Worm (Caenorhabditis elegans) whole organism, mixed stage, embryonic: ENCODE results near the gene T14G12.11.

Experiments used
- M03D4.4 ChIP-seq: sonication (generic microtip); optimal IDR thresholded peaks from 2 replicates; lab custom pipeline; 2017; ENCODE audit warnings: mild to moderate bottlenecking, missing genetic modification characterization, missing compliant biosample characterization
- bed-3 ChIP-seq: fragments of 200-800 bp; sonication (Bioruptor generic); optimal IDR thresholded peaks from 3 replicates; lab custom pipeline; 2018; ENCODE audit warnings: mild to moderate bottlenecking, missing genetic modification characterization, moderate library complexity, missing compliant biosample characterization
- blmp-1 ChIP-seq: fragments of 150-350 bp; optimal IDR thresholded peaks from 2 replicates; lab custom pipeline; 2014; ENCODE audit warnings: missing biosample characterization, missing genetic modification characterization
- ceh-43 ChIP-seq: fragments of 200-800 bp; sonication (Bioruptor generic); optimal IDR thresholded peaks from 2 replicates; lab custom pipeline; 2018; ENCODE audit warnings: mild to moderate bottlenecking, missing genetic modification characterization, moderate library complexity, missing compliant biosample characterization
- ceh-83 ChIP-seq: fragments of 200-800 bp; sonication (Bioruptor generic); optimal IDR thresholded peaks from 2 replicates; lab custom pipeline; 2018; ENCODE audit warnings: mild to moderate bottlenecking, missing genetic modification characterization, missing compliant biosample characterization
- ces-1 ChIP-seq: fragments of 150-350 bp; optimal IDR thresholded peaks from 2 replicates; lab custom pipeline; 2014; ENCODE audit warnings: missing biosample characterization, missing genetic modification reagents, missing genetic modification characterization
- cnd-1 ChIP-seq: fragments of 200-800 bp; sonication (Bioruptor generic); optimal IDR thresholded peaks from 2 replicates; lab custom pipeline; 2018; ENCODE audit warnings: mild to moderate bottlenecking, missing genetic modification characterization, missing compliant biosample characterization
- drap-1 ChIP-seq: fragments of 200-800 bp; sonication (Bioruptor generic); optimal IDR thresholded peaks from 3 replicates; lab custom pipeline; 2018; ENCODE audit warnings: mild to moderate bottlenecking, missing genetic modification characterization, missing compliant biosample characterization
- elt-1 ChIP-seq: sonication (generic microtip); optimal IDR thresholded peaks from 2 replicates; lab custom pipeline; 2017; ENCODE audit warnings: missing genetic modification characterization, mild to moderate bottlenecking, missing compliant biosample characterization, antibody characterized with exemption, moderate library complexity, borderline replicate concordance; ENCODE audit not compliant: insufficient read depth
- elt-3 ChIP-seq: fragments of 150-350 bp; optimal IDR thresholded peaks from 2 replicates; lab custom pipeline; 2014; ENCODE audit warnings: missing biosample characterization, missing genetic modification characterization
- flh-1 ChIP-seq: fragments of 200-800 bp; sonication (Bioruptor generic); optimal IDR thresholded peaks from 2 replicates; lab custom pipeline; 2018; ENCODE audit warnings: mild to moderate bottlenecking, missing genetic modification characterization, moderate library complexity, missing compliant biosample characterization
- ham-2 ChIP-seq: fragments of 200-800 bp; sonication (Bioruptor generic); optimal IDR thresholded peaks from 2 replicates; lab custom pipeline; 2018; ENCODE audit warnings: mild to moderate bottlenecking, missing genetic modification characterization, missing compliant biosample characterization
- hlh-1 ChIP-seq: fragments of 150-350 bp; optimal IDR thresholded peaks from 2 replicates; lab custom pipeline; 2014; ENCODE audit warnings: missing biosample characterization, missing genetic modification reagents, missing genetic modification characterization
- lin-13 ChIP-seq: fragments of 150-350 bp; optimal IDR thresholded peaks from 2 replicates; lab custom pipeline; 2014; ENCODE audit warnings: missing biosample characterization, missing genetic modification characterization
- lin-32 ChIP-seq: fragments of 200-800 bp; sonication (Bioruptor generic); optimal IDR thresholded peaks from 2 replicates; lab custom pipeline; 2018; ENCODE audit warnings: mild to moderate bottlenecking, missing genetic modification characterization, missing compliant biosample characterization
- lsy-2 ChIP-seq: fragments of 150-350 bp; optimal IDR thresholded peaks from 2 replicates; lab custom pipeline; 2014; ENCODE audit warnings: missing biosample characterization, missing genetic modification characterization
- mab-5 ChIP-seq: fragments of 150-350 bp; optimal IDR thresholded peaks from 2 replicates; lab custom pipeline; 2014; ENCODE audit warnings: missing biosample characterization, missing genetic modification characterization
- mep-1 ChIP-seq: fragments of 150-350 bp; optimal IDR thresholded peaks from 2 replicates; lab custom pipeline; 2017; ENCODE audit warnings: missing biosample characterization, missing genetic modification reagents, missing genetic modification characterization, inconsistent platforms
- mls-2 ChIP-seq: sonication (generic microtip); optimal IDR thresholded peaks from 2 replicates; lab custom pipeline; 2016; ENCODE audit warnings: mild to moderate bottlenecking, missing genetic modification characterization, moderate library complexity, missing compliant biosample characterization
- nhr-12 ChIP-seq: fragments of 150-350 bp; optimal IDR thresholded peaks from 2 replicates; lab custom pipeline; 2014; ENCODE audit warnings: missing biosample characterization, missing genetic modification characterization
- nhr-2 ChIP-seq: fragments of 150-350 bp; optimal IDR thresholded peaks from 2 replicates; lab custom pipeline; 2014; ENCODE audit warnings: missing biosample characterization, missing genetic modification characterization
- nhr-237 ChIP-seq: fragments of 150-350 bp; optimal IDR thresholded peaks from 2 replicates; lab custom pipeline; 2014; ENCODE audit warnings: missing biosample characterization, missing genetic modification characterization
- nhr-28 ChIP-seq: fragments of 150-350 bp; optimal IDR thresholded peaks from 2 replicates; lab custom pipeline; 2014; ENCODE audit warnings: missing biosample characterization, missing genetic modification characterization
- nhr-76 ChIP-seq: sonication (generic microtip); optimal IDR thresholded peaks from 2 replicates; lab custom pipeline; 2017; ENCODE audit warnings: missing biosample characterization, missing genetic modification characterization
- pha-4 ChIP-seq: fragments of 150-350 bp; optimal IDR thresholded peaks from 2 replicates; lab custom pipeline; 2018; ENCODE audit warnings: missing biosample characterization, missing genetic modification reagents, missing genetic modification characterization
- sem-2 ChIP-seq: fragments of 200-800 bp; sonication (Bioruptor generic); optimal IDR thresholded peaks from 2 replicates; lab custom pipeline; 2018; ENCODE audit warnings: mild to moderate bottlenecking, missing genetic modification characterization, missing compliant biosample characterization
- snpc-4 ChIP-seq: fragments of 150-350 bp; optimal IDR thresholded peaks from 2 replicates; lab custom pipeline; 2014; ENCODE audit warnings: missing biosample characterization, missing genetic modification characterization
- sptf-1 ChIP-seq: sonication (generic microtip); optimal IDR thresholded peaks from 2 replicates; lab custom pipeline; 2017; ENCODE audit warnings: mild to moderate bottlenecking, missing genetic modification characterization, moderate library complexity, missing compliant biosample characterization
- tbx-8 ChIP-seq: fragments of 200-800 bp; sonication (Bioruptor generic); optimal IDR thresholded peaks from 2 replicates; lab custom pipeline; 2018; ENCODE audit warnings: mild to moderate bottlenecking, missing genetic modification characterization, moderate library complexity, missing compliant biosample characterization
- unc-120 ChIP-seq: sonication (generic microtip); optimal IDR thresholded peaks from 2 replicates; lab custom pipeline; 2017; ENCODE audit warnings: missing genetic modification characterization, missing compliant biosample characterization; ENCODE audit not compliant: poor library complexity, severe bottlenecking
- unc-62 ChIP-seq: fragments of 150-350 bp; optimal IDR thresholded peaks from 2 replicates; lab custom pipeline; 2014; ENCODE audit warnings: missing biosample characterization, missing genetic modification reagents, missing genetic modification characterization
- zip-8 ChIP-seq: fragments of 150-350 bp; optimal IDR thresholded peaks from 2 replicates; lab custom pipeline; 2014; ENCODE audit warnings: missing biosample characterization, missing genetic modification characterization
- ztf-11 ChIP-seq: fragments of 150-350 bp; optimal IDR thresholded peaks from 2 replicates; lab custom pipeline; 2014; ENCODE audit warnings: missing biosample characterization, missing genetic modification characterization

T14G12.11 gene

DNA sequence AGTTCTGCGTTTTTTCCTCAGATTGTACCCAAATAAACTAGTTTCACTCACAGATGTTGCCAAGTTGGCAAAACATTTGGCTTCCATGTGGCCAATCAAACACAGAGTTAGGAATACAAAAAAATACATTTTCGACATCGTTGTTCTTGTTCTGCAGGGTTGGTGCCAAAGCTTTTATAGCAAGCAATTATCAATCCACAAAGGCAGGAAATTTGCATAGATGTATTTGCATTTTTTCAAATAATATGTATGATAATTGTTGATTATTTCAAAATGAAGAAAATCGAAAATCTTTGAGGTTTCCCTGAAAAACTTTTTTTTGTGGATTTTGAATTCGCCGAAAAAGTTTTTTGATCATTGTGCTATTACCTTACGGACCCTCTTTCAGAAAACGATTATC lies at the start of gene T14G12.11:
Gene T14G12.11 (minus strand): TSS at position 138 of the 400 bp plus-strand sequence.
- TF ChIP-seq unc-120 (tag; lab: Kevin White, UChicago): no peak
- no peak for TF ChIP-seq zip-8 (tag; lab: Kevin White, UChicago)
- TF ChIP-seq mab-5 (tag; lab: Kevin White, UChicago): no peak
- TF ChIP-seq nhr-2 (tag; lab: Kevin White, UChicago): no peak
- no peak for TF ChIP-seq nhr-28
- no peak for TF ChIP-seq tbx-8
- TF ChIP-seq lin-32: no peak
- no peak for TF ChIP-seq mls-2
- no peak for TF ChIP-seq nhr-76 (tag; lab: Kevin White, UChicago)
- TF ChIP-seq unc-62 (GFP tag; lab: Kevin White, UChicago): no peak
- no peak for TF ChIP-seq sptf-1 (tag; lab: Kevin White, UChicago)
- no peak for TF ChIP-seq sem-2 (GFP tag; lab: Kevin White, UChicago)
- no peak for TF ChIP-seq ztf-11 (tag; lab: Kevin White, UChicago)
- TF ChIP-seq pha-4 (tag; lab: Kevin White, UChicago): no peak
- no peak for TF ChIP-seq elt-1 (tag; lab: Kevin White, UChicago)
- TF ChIP-seq cnd-1 (tag; lab: Kevin White, UChicago): no peak
- TF ChIP-seq bed-3 (GFP tag; lab: Kevin White, UChicago): no peak
- no peak for TF ChIP-seq lsy-2 (tag; lab: Kevin White, UChicago)
- TF ChIP-seq drap-1 (GFP tag; lab: Kevin White, UChicago): no peak

DNA sequence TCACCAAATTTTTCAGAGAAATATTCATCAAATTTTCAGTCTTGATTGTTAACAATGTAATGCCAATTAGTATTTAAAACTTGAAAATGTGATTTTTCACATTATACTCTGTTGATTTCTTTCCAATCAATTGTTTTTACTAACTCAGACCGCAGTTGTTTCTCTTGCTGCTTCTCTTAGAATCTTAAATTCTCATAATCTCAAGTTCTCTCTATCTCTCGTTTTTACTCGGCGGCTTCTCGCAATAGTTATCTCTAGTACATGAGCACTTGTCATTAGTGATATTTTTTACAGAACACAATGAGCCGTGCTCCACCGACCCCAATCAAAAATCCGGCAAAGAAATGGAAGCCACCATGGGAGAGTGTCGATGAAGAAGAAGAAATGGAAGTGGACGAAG lies 44.8 kb upstream of the T14G12.11 start, which contains the start of gene F35A5.1:
Gene F35A5.1 (plus strand): TSS at position 301 of the 400 bp plus-strand sequence.
- TF ChIP-seq sptf-1 (tag; lab: Kevin White, UChicago) (no peak), M03D4.4 (tag; lab: Kevin White, UChicago) (no peak)

DNA sequence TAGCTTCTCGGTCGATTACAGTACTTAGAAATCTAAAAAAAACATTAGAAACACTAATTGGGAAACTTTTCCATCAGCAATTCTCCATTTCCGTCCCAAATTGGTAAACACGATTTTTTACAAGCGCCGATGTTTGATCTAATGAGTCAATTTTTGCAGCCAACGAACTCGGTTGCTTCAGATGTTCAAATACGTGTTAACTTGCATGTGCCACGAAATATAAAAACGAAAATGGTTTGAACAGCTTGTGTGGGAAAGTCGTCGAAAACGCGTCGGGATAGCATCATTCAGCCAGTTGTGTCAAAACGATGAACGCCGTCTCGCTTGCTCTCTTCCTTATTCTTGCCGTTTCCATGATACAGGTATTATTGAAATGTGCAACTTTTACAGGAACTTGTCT lies 42.5 kb upstream of the T14G12.11 start, which contains the start of gene F35A5.2:
Gene F35A5.2 (plus strand): TSS at position 301 of the 400 bp plus-strand sequence.
- TF ChIP-seq nhr-12 (tag; lab: Kevin White, UChicago) (no peak), drap-1 (GFP tag; lab: Kevin White, UChicago) (no peak), nhr-76 (tag; lab: Kevin White, UChicago) (no peak), unc-120 (tag; lab: Kevin White, UChicago) (no peak), tbx-8 (no peak), lin-13 (no peak), zip-8 (tag; lab: Kevin White, UChicago) (no peak), unc-62 (GFP tag; lab: Kevin White, UChicago) (no peak), hlh-1 (tag; lab: Kevin White, UChicago) (no peak), snpc-4 (tag; lab: Kevin White, UChicago) (no peak), M03D4.4 (tag; lab: Kevin White, UChicago) (no peak), lin-32 (no peak), elt-1 (tag; lab: Kevin White, UChicago) (no peak), sem-2 (GFP tag; lab: Kevin White, UChicago) (no peak), pha-4 (tag; lab: Kevin White, UChicago) (no peak)
- TF ChIP-seq, all 35 proteins: peak for 0

DNA sequence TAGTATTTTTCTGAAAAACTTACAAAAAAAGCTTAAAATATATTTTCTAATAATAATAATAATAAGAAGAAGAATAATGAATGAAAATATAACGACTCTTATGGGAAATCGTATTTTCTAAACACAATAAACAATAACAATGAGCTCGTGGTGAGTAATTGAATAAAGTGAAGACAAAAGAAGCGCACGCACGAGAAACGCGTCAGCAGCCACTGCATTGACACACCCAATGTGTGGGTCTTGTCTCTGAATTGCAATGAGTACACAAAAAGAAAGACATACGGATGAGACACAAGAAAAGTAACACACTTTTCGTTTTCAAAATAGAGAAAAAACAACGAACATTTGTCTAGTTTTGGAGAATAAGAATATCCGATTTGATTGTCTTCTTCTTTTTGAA lies 41.0 kb upstream of the T14G12.11 start, which contains the start of gene F35A5.8:
Gene F35A5.8 (minus strand): TSS at position 151 of the 400 bp plus-strand sequence.
- peak; percentile 13 for TF ChIP-seq sptf-1 (tag; lab: Kevin White, UChicago)
- TF ChIP-seq mls-2: no peak
- no peak for TF ChIP-seq lin-32
- TF ChIP-seq nhr-28: no peak
- TF ChIP-seq zip-8 (tag; lab: Kevin White, UChicago): no peak
- no peak for TF ChIP-seq M03D4.4 (tag; lab: Kevin White, UChicago)
- peak; percentile 5 for TF ChIP-seq blmp-1
- TF ChIP-seq mab-5 (tag; lab: Kevin White, UChicago): no peak
- TF ChIP-seq ceh-43 (GFP tag; lab: Kevin White, UChicago): peak; percentile 9
- peak; percentile 46 for TF ChIP-seq nhr-237 (tag; lab: Kevin White, UChicago)
- no peak for TF ChIP-seq ceh-83
- no peak for TF ChIP-seq flh-1
- TF ChIP-seq elt-3: no peak
- peak; percentile 98 for TF ChIP-seq ces-1 (GFP tag; lab: Kevin White, UChicago)
- peak; percentile 38 for TF ChIP-seq lsy-2 (tag; lab: Kevin White, UChicago)
- TF ChIP-seq nhr-2 (tag; lab: Kevin White, UChicago): no peak
- no peak for TF ChIP-seq nhr-12 (tag; lab: Kevin White, UChicago)
- peak; percentile 4 for TF ChIP-seq unc-62 (GFP tag; lab: Kevin White, UChicago)
- no peak for TF ChIP-seq sem-2 (GFP tag; lab: Kevin White, UChicago)
- no peak for TF ChIP-seq hlh-1 (tag; lab: Kevin White, UChicago)
- TF ChIP-seq unc-120 (tag; lab: Kevin White, UChicago): peak; percentile 26
- peak; percentile 94 for TF ChIP-seq lin-13
- TF ChIP-seq mep-1 (tag; lab: Kevin White, UChicago): peak; percentile 53
- peak; percentile 82 for TF ChIP-seq pha-4 (tag; lab: Kevin White, UChicago)
- TF ChIP-seq ham-2 (GFP tag; lab: Kevin White, UChicago): no peak
- no peak for TF ChIP-seq tbx-8
